Worm (Caenorhabditis elegans): ENCODE results near the gene C01B10.9.
A peak's percentile ranks its signal among the peaks of the same experiment; 100 is the strongest.

C01B10.9 gene

ce11 chrIV:6655747-6656146 lies 23.7 kb downstream of the C01B10.9 start (continued):
- TF ChIP-seq Y116A8C.19 (tag; optimal IDR thresholded peaks at IDR 0.05; ENCODE audit: borderline replicate concordance) (no peak), unc-86 (tag; optimal IDR thresholded peaks at IDR 0.05) (no peak), zag-1 (tag; optimal IDR thresholded peaks at IDR 0.05) (no peak), pqm-1 (tag; optimal IDR thresholded peaks at IDR 0.05) (no peak), nhr-20 (tag; optimal IDR thresholded peaks at IDR 0.05) (no peak), isw-1 (GFP tag; IDR thresholded peaks at IDR 0.05) (no peak), F16B12.6 (tag; optimal IDR thresholded peaks at IDR 0.05) (no peak), nhr-90 (tag; optimal IDR thresholded peaks at IDR 0.05; ENCODE audit: poor library complexity) (no peak), lin-14 (GFP tag; optimal IDR thresholded peaks at IDR 0.05) (peak; percentile 60)

ce11 chrIV:6657519-6658031 lies 25.6 kb downstream of the C01B10.9 start, which contains the start of gene C01B10.11:
Gene C01B10.11 (plus strand): TSS chrIV:6657981.
- TF ChIP-seq nhr-84 (tag; optimal IDR thresholded peaks at IDR 0.05) (no peak), nhr-71 (tag; optimal IDR thresholded peaks at IDR 0.05) (peak; percentile 30), ceh-82 (tag; optimal IDR thresholded peaks at IDR 0.05) (no peak), blmp-1 (tag; optimal IDR thresholded peaks at IDR 0.05) (peak; percentile 96), elt-3 (tag; optimal IDR thresholded peaks at IDR 0.05) (peak; percentile 55 to 88 (median 74)), grh-1 (GFP tag; IDR thresholded peaks at IDR 0.05) (peak; percentile 38; the same call in 1 of the 2 replicates), nhr-12 (tag; optimal IDR thresholded peaks at IDR 0.05) (no peak), nhr-90 (tag; optimal IDR thresholded peaks at IDR 0.05; ENCODE audit: poor library complexity) (peak; percentile 10), snu-23 (GFP tag; optimal IDR thresholded peaks at IDR 0.05) (peak; percentile 40), nhr-85 (tag) (peak; percentile 78), nhr-20 (tag; optimal IDR thresholded peaks at IDR 0.05) (peak; percentile 45), dsc-1 (tag; optimal IDR thresholded peaks at IDR 0.05) (no peak), mep-1 (tag; optimal IDR thresholded peaks at IDR 0.05) (peak; percentile 36), lin-14 (GFP tag; optimal IDR thresholded peaks at IDR 0.05) (peak; percentile 61), unc-30 (tag; optimal IDR thresholded peaks at IDR 0.05) (no peak), fos-1 (tag; optimal IDR thresholded peaks at IDR 0.05) (no peak)

ce11 chrIV:6664336-6664735 lies 32.3 kb downstream of the C01B10.9 start:
- TF ChIP-seq mdl-1 (tag; optimal IDR thresholded peaks at IDR 0.05) (no peak), snpc-4 (tag; optimal IDR thresholded peaks at IDR 0.05) (peak; percentile 31)

- no peak for TF ChIP-seq fkh-4 (tag; optimal IDR thresholded peaks at IDR 0.05; ENCODE audit: borderline replicate concordance)
- no peak for TF ChIP-seq fkh-10 (GFP tag; optimal IDR thresholded peaks at IDR 0.05)
- no peak for TF ChIP-seq nhr-77 (tag; optimal IDR thresholded peaks at IDR 0.05)
- no peak for TF ChIP-seq fkh-8 (tag; optimal IDR thresholded peaks at IDR 0.05)
- TF ChIP-seq lin-35 (GFP tag; optimal IDR thresholded peaks at IDR 0.05): no peak
- TF ChIP-seq aly-2 (tag; optimal IDR thresholded peaks at IDR 0.05): no peak
- TF ChIP-seq swsn-7 (tag; optimal IDR thresholded peaks at IDR 0.05): no peak
- no peak for TF ChIP-seq sup-37 (GFP tag; optimal IDR thresholded peaks at IDR 0.05)
- no peak for TF ChIP-seq alr-1 (tag; optimal IDR thresholded peaks at IDR 0.05; ENCODE audit: borderline replicate concordance)
- no peak for TF ChIP-seq zag-1 (tag; optimal IDR thresholded peaks at IDR 0.05)
- no peak for TF ChIP-seq skn-1 (tag; optimal IDR thresholded peaks at IDR 0.05)
- TF ChIP-seq rnt-1 (tag; optimal IDR thresholded peaks at IDR 0.05): no peak
- TF ChIP-seq Y116A8C.19 (tag; optimal IDR thresholded peaks at IDR 0.05; ENCODE audit: borderline replicate concordance): no peak
Measured at ce11 chrIV:6667898-6668297, 35.9 kb downstream of the C01B10.9 start, which contains the start of gene Y73B6A.1. Gene Y73B6A.1 (minus strand): TSS chrIV:6667998.
